Worm (Caenorhabditis elegans): Measurements from ENCODE around the gene scc-2.

DNA sequence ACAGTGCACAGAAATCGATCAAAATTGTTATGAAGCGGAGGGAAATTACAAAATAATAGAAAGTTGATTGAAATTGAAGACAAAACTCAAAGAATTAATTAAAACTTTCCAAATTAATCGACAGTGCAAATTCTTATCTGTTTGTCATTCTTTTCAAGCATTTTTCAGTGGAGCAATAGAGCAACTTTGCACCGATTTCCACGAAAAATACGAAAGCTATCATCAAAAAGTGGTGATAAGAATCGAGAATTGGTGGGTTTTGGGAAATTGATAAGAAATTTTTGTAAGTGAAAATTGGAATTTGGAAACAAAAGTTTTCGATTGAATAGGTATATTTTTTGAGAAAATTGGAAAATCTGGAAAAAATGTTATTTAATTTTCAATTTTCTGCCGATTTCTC is 23.4 kb downstream of the scc-2 start:
- TF ChIP-seq him-1 (tag; optimal IDR thresholded peaks at IDR 0.05) (no peak), T07F8.4 (tag; optimal IDR thresholded peaks at IDR 0.05) (no peak), ceh-27 (GFP tag; optimal IDR thresholded peaks at IDR 0.05) (no peak), unc-130 (GFP tag; optimal IDR thresholded peaks at IDR 0.05) (no peak), F39B2.1 (GFP tag; IDR thresholded peaks at IDR 0.05) (no peak), xnd-1 (tag; optimal IDR thresholded peaks at IDR 0.05) (no peak), ztf-25 (GFP tag; IDR thresholded peaks at IDR 0.05) (no peak), gei-17 (GFP tag; optimal IDR thresholded peaks at IDR 0.05) (no peak), efl-1 (GFP tag; optimal IDR thresholded peaks at IDR 0.05) (no peak), ama-1 (optimal IDR thresholded peaks at IDR 0.05) (no peak), ama-1 (GFP tag; optimal IDR thresholded peaks at IDR 0.05) (no peak), mcd-1 (GFP tag; IDR thresholded peaks at IDR 0.05) (no peak), tbx-9 (tag; optimal IDR thresholded peaks at IDR 0.05; ENCODE audit: borderline replicate concordance) (no peak), unc-62 (GFP tag; optimal IDR thresholded peaks at IDR 0.05) (no peak)

Measured in whole organism, young adult.